Worm (Caenorhabditis elegans) whole organism, L4 larva: ENCODE measurements around the gene F10C1.9.

Source experiments
- F37D6.2 ChIP-seq: sonication (generic microtip); optimal IDR thresholded peaks from 2 replicates; lab custom pipeline; 2016; ENCODE audit warnings: mild to moderate bottlenecking, missing genetic modification characterization, missing compliant biosample characterization
- F49E8.2 ChIP-seq: sonication (generic microtip); optimal IDR thresholded peaks from 2 replicates; lab custom pipeline; 2016; ENCODE audit warnings: missing compliant biosample characterization, mild to moderate bottlenecking, missing genetic modification characterization, borderline replicate concordance
- T26A8.4 ChIP-seq: fragments of 200-800 bp; sonication (Bioruptor generic); IDR thresholded peaks from 2 replicates; pipeline ENCODE4 v1.3.6; 2022; ENCODE audit warnings: missing genetic modification characterization, missing compliant biosample characterization
- Y48G9A.11 ChIP-seq: fragments of 200-800 bp; sonication (Bioruptor generic); IDR thresholded peaks from 2 replicates; pipeline ENCODE4 v1.3.6; 2022; ENCODE audit warnings: missing genetic modification reagents, missing genetic modification characterization, missing compliant biosample characterization
- Y5F2A.4 ChIP-seq: fragments of 200-800 bp; sonication (Bioruptor generic); optimal IDR thresholded peaks from 2 replicates; lab custom pipeline; 2018; ENCODE audit warnings: mild to moderate bottlenecking, missing genetic modification characterization, missing compliant biosample characterization
- aha-1 ChIP-seq: fragments of 150-350 bp; peaks from one replicate; lab custom pipeline; 2014; ENCODE audit warnings: missing biosample characterization, missing genetic modification characterization
- aly-2 ChIP-seq: sonication (generic microtip); optimal IDR thresholded peaks from 2 replicates; lab custom pipeline; 2018; ENCODE audit warnings: missing biosample characterization, missing genetic modification characterization
- ama-1 ChIP-seq: fragments of 150-350 bp; optimal IDR thresholded peaks from 2 replicates; lab custom pipeline; 2014; ENCODE audit warnings: inconsistent platforms, mixed read lengths
- arid-1 ChIP-seq: fragments of 200-800 bp; sonication (Bioruptor generic); conservative IDR thresholded peaks from 2 replicates; pipeline ENCODE4 v1.3.6; 2022; ENCODE audit warnings: missing genetic modification reagents, missing genetic modification characterization, missing compliant biosample characterization
- ceh-44 ChIP-seq: fragments of 200-800 bp; sonication (Bioruptor generic); IDR thresholded peaks from 2 replicates; pipeline ENCODE4 v1.3.6; 2022; ENCODE audit warnings: missing genetic modification reagents, missing genetic modification characterization, missing compliant biosample characterization
- ceh-62 ChIP-seq: sonication (generic microtip); optimal IDR thresholded peaks from 2 replicates; lab custom pipeline; 2017; ENCODE audit warnings: missing biosample characterization, missing genetic modification characterization
- ctbp-1 ChIP-seq: fragments of 200-800 bp; sonication (Bioruptor generic); IDR thresholded peaks from 2 replicates; pipeline ENCODE4 v1.3.6; 2022; ENCODE audit warnings: missing genetic modification reagents, missing genetic modification characterization, missing compliant biosample characterization
- daf-16 ChIP-seq, 3 experiments: sonication (generic microtip); optimal IDR thresholded peaks; 2 replicates each; lab custom pipeline; 2016 to 2017; ENCODE audit warnings: missing genetic modification characterization in 3 of 3, missing genetic modification reagents in 3 of 3, mild to moderate bottlenecking in 2 of 3, missing compliant biosample characterization in 2 of 3, missing biosample characterization in 1 of 3, moderate library complexity in 1 of 3
- dmd-6 ChIP-seq: fragments of 200-800 bp; sonication (Bioruptor generic); IDR thresholded peaks from 2 replicates; pipeline ENCODE4 v1.3.6; 2022; ENCODE audit warnings: missing genetic modification reagents, missing genetic modification characterization, missing compliant biosample characterization
- duxl-1 ChIP-seq: sonication (generic microtip); optimal IDR thresholded peaks from 2 replicates; lab custom pipeline; 2016; ENCODE audit warnings: mild to moderate bottlenecking, missing genetic modification characterization, moderate library complexity, missing compliant biosample characterization; ENCODE audit not compliant: poor library complexity
- dve-1 ChIP-seq: sonication (generic microtip); optimal IDR thresholded peaks from 2 replicates; lab custom pipeline; 2017; ENCODE audit warnings: antibody characterized with exemption, mild to moderate bottlenecking, missing genetic modification characterization, missing compliant biosample characterization; ENCODE audit not compliant: insufficient read depth
- egl-43 ChIP-seq: fragments of 200-800 bp; sonication (Bioruptor generic); IDR thresholded peaks from 2 replicates; pipeline ENCODE4 v1.3.6; 2022; ENCODE audit warnings: missing genetic modification reagents, missing genetic modification characterization, missing compliant biosample characterization
- hlh-11 ChIP-seq: fragments of 200-800 bp; sonication (Bioruptor generic); optimal IDR thresholded peaks from 2 replicates; lab custom pipeline; 2018; ENCODE audit warnings: mild to moderate bottlenecking, missing genetic modification characterization, missing compliant biosample characterization
- hlh-30 ChIP-seq: sonication (generic microtip); optimal IDR thresholded peaks from 2 replicates; lab custom pipeline; 2017; ENCODE audit warnings: antibody characterized with exemption, mild to moderate bottlenecking, missing genetic modification characterization, missing compliant biosample characterization; ENCODE audit not compliant: insufficient read depth
- jun-1 ChIP-seq: fragments of 150-350 bp; optimal IDR thresholded peaks from 2 replicates; lab custom pipeline; 2014; ENCODE audit warnings: missing biosample characterization, missing genetic modification reagents, missing genetic modification characterization
- lin-1 ChIP-seq: fragments of 200-800 bp; sonication (Bioruptor generic); IDR thresholded peaks from 2 replicates; pipeline ENCODE4 v1.3.6; 2022; ENCODE audit warnings: missing genetic modification reagents, missing genetic modification characterization, missing compliant biosample characterization
- lin-15B ChIP-seq: fragments of 150-350 bp; sonication (generic microtip); optimal IDR thresholded peaks from 3 replicates; lab custom pipeline; 2014; ENCODE audit warnings: missing biosample characterization, missing genetic modification characterization
- lin-38 ChIP-seq: fragments of 200-800 bp; sonication (Bioruptor generic); IDR thresholded peaks from 2 replicates; pipeline ENCODE4 v1.3.6; 2022; ENCODE audit warnings: missing genetic modification reagents, missing genetic modification characterization, missing compliant biosample characterization
- lir-3 ChIP-seq: sonication (generic microtip); optimal IDR thresholded peaks from 2 replicates; lab custom pipeline; 2016; ENCODE audit warnings: mild to moderate bottlenecking, missing genetic modification characterization, missing compliant biosample characterization
- lsy-2 ChIP-seq, 2 experiments: fragments of 150-350 bp in 1 of 2; sonication (generic microtip) in 1 of 2; optimal IDR thresholded peaks; 2 replicates each; lab custom pipeline; 2014 to 2017; ENCODE audit warnings: missing biosample characterization in 2 of 2, missing genetic modification characterization in 2 of 2
- madf-9 ChIP-seq: fragments of 200-800 bp; sonication (Bioruptor generic); conservative IDR thresholded peaks from 2 replicates; pipeline ENCODE4 v1.3.6; 2022; ENCODE audit warnings: missing genetic modification reagents, missing genetic modification characterization, missing compliant biosample characterization
- mdt-29 ChIP-seq: fragments of 200-800 bp; sonication (Bioruptor generic); IDR thresholded peaks from 2 replicates; pipeline ENCODE4 v1.3.6; 2022; ENCODE audit warnings: missing genetic modification reagents, missing genetic modification characterization, missing compliant biosample characterization
- mep-1 ChIP-seq: fragments of 150-350 bp; sonication (generic microtip); optimal IDR thresholded peaks from 3 replicates; lab custom pipeline; 2014; ENCODE audit warnings: missing biosample characterization, missing genetic modification characterization
- mes-2 ChIP-seq: sonication (generic microtip); optimal IDR thresholded peaks from 2 replicates; lab custom pipeline; 2016; ENCODE audit warnings: missing genotype, mild to moderate bottlenecking, missing genetic modification characterization, missing compliant biosample characterization; ENCODE audit not compliant: poor library complexity, severe bottlenecking
- nhr-10 ChIP-seq: fragments of 150-350 bp; optimal IDR thresholded peaks from 2 replicates; lab custom pipeline; 2014; ENCODE audit warnings: missing biosample characterization, missing genetic modification characterization
- nhr-102 ChIP-seq: sonication (generic microtip); optimal IDR thresholded peaks from 2 replicates; lab custom pipeline; 2016; ENCODE audit warnings: mild to moderate bottlenecking, missing genetic modification characterization, moderate library complexity, missing compliant biosample characterization
- nhr-11 ChIP-seq: fragments of 150-350 bp; optimal IDR thresholded peaks from 2 replicates; lab custom pipeline; 2014; ENCODE audit warnings: missing biosample characterization, missing genetic modification characterization
- nhr-111 ChIP-seq: fragments of 200-800 bp; sonication (Bioruptor generic); optimal IDR thresholded peaks from 2 replicates; lab custom pipeline; 2018; ENCODE audit warnings: mild to moderate bottlenecking, missing genetic modification characterization, missing compliant biosample characterization
- nhr-237 ChIP-seq: sonication (generic microtip); optimal IDR thresholded peaks from 2 replicates; lab custom pipeline; 2017; ENCODE audit warnings: missing biosample characterization, missing genetic modification characterization
- nhr-25 ChIP-seq: sonication (generic microtip); optimal IDR thresholded peaks from 2 replicates; lab custom pipeline; 2017; ENCODE audit warnings: missing genetic modification characterization, mild to moderate bottlenecking, missing compliant biosample characterization, antibody characterized with exemption, moderate library complexity, borderline replicate concordance; ENCODE audit not compliant: insufficient read depth
- nhr-28 ChIP-seq: fragments of 150-350 bp; optimal IDR thresholded peaks from 2 replicates; lab custom pipeline; 2014; ENCODE audit warnings: missing biosample characterization, missing genetic modification characterization
- nhr-48 ChIP-seq: sonication (generic microtip); optimal IDR thresholded peaks from 2 replicates; lab custom pipeline; 2016; ENCODE audit warnings: mild to moderate bottlenecking, missing genetic modification characterization, missing compliant biosample characterization
- nhr-6 ChIP-seq: fragments of 150-350 bp; optimal IDR thresholded peaks from 2 replicates; lab custom pipeline; 2014; ENCODE audit warnings: missing biosample characterization, missing genetic modification characterization
- nhr-77 ChIP-seq: fragments of 150-350 bp; optimal IDR thresholded peaks from 2 replicates; lab custom pipeline; 2014; ENCODE audit warnings: missing biosample characterization, missing genetic modification characterization
- php-3 ChIP-seq: fragments of 200-800 bp; sonication (Bioruptor generic); IDR thresholded peaks from 2 replicates; pipeline ENCODE4 v1.3.6; 2022; ENCODE audit warnings: missing genetic modification reagents, missing genetic modification characterization, missing compliant biosample characterization
- rbr-2 ChIP-seq: sonication (generic microtip); optimal IDR thresholded peaks from 2 replicates; lab custom pipeline; 2016; ENCODE audit warnings: missing genotype, missing genetic modification characterization, missing compliant biosample characterization
- saeg-2 ChIP-seq: fragments of 200-800 bp; sonication (Bioruptor generic); IDR thresholded peaks from 2 replicates; pipeline ENCODE4 v1.3.6; 2022; ENCODE audit warnings: missing genetic modification reagents, missing genetic modification characterization, missing compliant biosample characterization
- snpc-1.2 ChIP-seq: fragments of 200-800 bp; sonication (Bioruptor generic); IDR thresholded peaks from 2 replicates; pipeline ENCODE4 v1.3.6; 2022; ENCODE audit warnings: missing genetic modification reagents, missing genetic modification characterization, missing compliant biosample characterization
- snpc-4 ChIP-seq: fragments of 150-350 bp; optimal IDR thresholded peaks from 2 replicates; lab custom pipeline; 2014; ENCODE audit warnings: missing biosample characterization, missing genetic modification characterization
- spr-1 ChIP-seq: sonication (generic microtip); optimal IDR thresholded peaks from 2 replicates; lab custom pipeline; 2016; ENCODE audit warnings: mild to moderate bottlenecking, missing genetic modification characterization, missing compliant biosample characterization
- spr-3 ChIP-seq: fragments of 200-800 bp; sonication (Bioruptor generic); optimal IDR thresholded peaks from 2 replicates; lab custom pipeline; 2018; ENCODE audit warnings: mild to moderate bottlenecking, missing genetic modification characterization, missing compliant biosample characterization
- tra-1 ChIP-seq: fragments of 200-800 bp; sonication (Bioruptor generic); IDR thresholded peaks from 2 replicates; pipeline ENCODE4 v1.3.6; 2022; ENCODE audit warnings: missing genetic modification reagents, missing genetic modification characterization, missing compliant biosample characterization
- unc-130 ChIP-seq: sonication (generic microtip); optimal IDR thresholded peaks from 2 replicates; lab custom pipeline; 2016; ENCODE audit warnings: missing genetic modification reagents, missing genetic modification characterization, missing compliant biosample characterization
- unc-39 ChIP-seq: sonication (generic microtip); optimal IDR thresholded peaks from 2 replicates; lab custom pipeline; 2017; ENCODE audit warnings: missing biosample characterization, missing genetic modification characterization
- ztf-7 ChIP-seq: fragments of 150-350 bp; optimal IDR thresholded peaks from 2 replicates; lab custom pipeline; 2014; ENCODE audit warnings: missing biosample characterization, missing genetic modification characterization

F10C1.9 gene

DNA sequence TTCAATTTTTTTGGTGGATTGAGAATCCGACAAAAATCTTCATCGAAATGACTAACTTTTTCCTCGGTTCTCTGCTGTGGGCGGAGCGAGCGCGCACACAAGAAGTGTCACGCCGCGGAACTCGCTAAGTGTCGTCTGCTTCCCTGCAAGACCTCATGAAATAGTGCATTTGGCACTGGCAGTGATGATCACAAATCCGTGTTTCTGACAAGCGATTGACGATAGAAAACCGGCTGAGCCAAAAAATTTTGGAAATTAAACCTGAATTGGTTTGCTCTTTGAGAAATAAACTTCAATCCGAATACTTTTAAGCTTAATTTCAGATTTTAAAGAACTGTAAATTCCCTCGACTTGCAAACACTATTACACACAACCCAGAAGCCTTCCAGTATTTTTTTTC, 43.6 kb downstream of the F10C1.9 start:
- peak; percentile 57 for TF ChIP-seq lin-38 (GFP tag; lab: Robert Waterston, UW)
- TF ChIP-seq hlh-30 (tag; lab: Kevin White, UChicago) = peak; percentile 86
- peak; percentile 30 for TF ChIP-seq jun-1 (tag; lab: Kevin White, UChicago)
- peak; percentile 95 for TF ChIP-seq ama-1 (lab: Kevin White, UChicago)
- no peak for TF ChIP-seq tra-1 (GFP tag; lab: Robert Waterston, UW)
- peak; percentile 66 for TF ChIP-seq nhr-102 (tag; lab: Kevin White, UChicago)
- no peak; the same call in 1 of the 2 replicates for TF ChIP-seq snpc-1.2 (GFP tag; lab: Robert Waterston, UW)
- no peak for TF ChIP-seq unc-39
- no peak for TF ChIP-seq nhr-10 (tag; lab: Kevin White, UChicago)
- TF ChIP-seq nhr-111 (GFP tag; lab: Kevin White, UChicago) = peak; percentile 39
- 0 out of 2 replicates have a peak, but pooled peaks have one; percentile 39 for TF ChIP-seq Y48G9A.11
- no peak for TF ChIP-seq Y5F2A.4 (GFP tag; lab: Kevin White, UChicago)
- no peak for TF ChIP-seq saeg-2 (GFP tag; lab: Robert Waterston, UW)
- TF ChIP-seq duxl-1 (tag; lab: Kevin White, UChicago) = peak; percentile 76
- no peak for TF ChIP-seq mdt-29 (GFP tag; lab: Robert Waterston, UW)
- TF ChIP-seq nhr-48 = no peak
- peak; percentile 10; the same call in 1 of the 2 replicates for TF ChIP-seq arid-1 (GFP tag; lab: Robert Waterston, UW)
- TF ChIP-seq snpc-4 (tag; lab: Kevin White, UChicago) = peak; percentile 94
- peak; percentile 0 for TF ChIP-seq nhr-11
- TF ChIP-seq lin-15B (tag; lab: Kevin White, UChicago) = peak; percentile 19
- peak; percentile 35 for TF ChIP-seq nhr-25 (tag; lab: Kevin White, UChicago)
- peak; percentile 93 for TF ChIP-seq ceh-44
- TF ChIP-seq nhr-6 = peak; percentile 46
- TF ChIP-seq hlh-11 = peak; percentile 64
- no peak for TF ChIP-seq F37D6.2 (tag; lab: Kevin White, UChicago)
- TF ChIP-seq nhr-77 = no peak
- TF ChIP-seq T26A8.4 (GFP tag; lab: Robert Waterston, UW) = peak; percentile 78
- no peak for TF ChIP-seq egl-43
- TF ChIP-seq aly-2 (tag; lab: Kevin White, UChicago) = no peak
- TF ChIP-seq dmd-6 (GFP tag; lab: Robert Waterston, UW) = peak; percentile 43
- TF ChIP-seq aha-1 = peak; percentile 26
- TF ChIP-seq madf-9 (GFP tag; lab: Robert Waterston, UW) = no peak
- TF ChIP-seq spr-1 = peak; percentile 21
- TF ChIP-seq php-3 (GFP tag; lab: Robert Waterston, UW) = peak; percentile 45; the same call in 1 of the 2 replicates
- TF ChIP-seq mes-2 (tag; lab: Kevin White, UChicago) = peak; percentile 77
- peak; percentile 59 for TF ChIP-seq rbr-2
- TF ChIP-seq unc-130 (GFP tag; lab: Kevin White, UChicago) = no peak
- no peak for TF ChIP-seq nhr-237
- TF ChIP-seq lsy-2 (tag; optimal IDR thresholded peaks at IDR 0.05; lab: Kevin White, UChicago) = peak in 1 of 2 experiments; percentile 76
- peak; percentile 56 for TF ChIP-seq mep-1 (tag; lab: Kevin White, UChicago)
- TF ChIP-seq dve-1 = peak; percentile 87
- no peak for TF ChIP-seq ceh-62 (tag; lab: Kevin White, UChicago)
- TF ChIP-seq F49E8.2 (tag; lab: Kevin White, UChicago) = peak; percentile 21
- TF ChIP-seq ztf-7 (tag; lab: Kevin White, UChicago) = peak; percentile 27
- 0 out of 2 replicates have a peak, but pooled peaks have one; percentile 16 for TF ChIP-seq lin-1 (GFP tag; lab: Robert Waterston, UW)
- TF ChIP-seq daf-16 (GFP tag; optimal IDR thresholded peaks at IDR 0.05; lab: Kevin White, UChicago) = no peak
- peak; percentile 60 for TF ChIP-seq daf-16 (tag; optimal IDR thresholded peaks at IDR 0.05; lab: Kevin White, UChicago)
- TF ChIP-seq lir-3 (tag; lab: Kevin White, UChicago) = no peak
- peak; percentile 11 for TF ChIP-seq nhr-28 (tag; lab: Kevin White, UChicago)
- TF ChIP-seq ctbp-1 (GFP tag; lab: Robert Waterston, UW) = 0 out of 2 replicates have a peak, but pooled peaks have one; percentile 53
- peak; percentile 30 for TF ChIP-seq spr-3
